ENCODE assay signal across 1 fruit fly cellular context in genomic region chrX:8131693-8132313, dm6.
A peak's percentile ranks its signal among the peaks of the same experiment; 100 is the strongest.
TF ChIP-seq lines count a peak whose summit lies in the region.

TSS of gene CG10958 (plus strand) at chrX:8132285.

TF ChIP-seq in whole organism, embryonic, 481 proteins besides CTCF, POLR2A, EP300 and RAD21 (continued from another document):
- TF ChIP-seq CG31388 (GFP tag; optimal IDR thresholded peaks at IDR 0.05; lab: Kevin White, UChicago) (no peak), insv (GFP tag; optimal IDR thresholded peaks at IDR 0.05; lab: Kevin White, UChicago) (peak in 1 of 2 experiments; percentile 42), Lpt (GFP tag; optimal IDR thresholded peaks at IDR 0.05; lab: Kevin White, UChicago) (no peak), Dad (GFP tag; optimal IDR thresholded peaks at IDR 0.05; lab: Kevin White, UChicago) (peak; percentile 35), CG17612 (GFP tag; IDR thresholded peaks at IDR 0.05; lab: Robert Waterston, UW) (no peak), CG1792 (GFP tag; optimal IDR thresholded peaks at IDR 0.05; lab: Kevin White, UChicago) (no peak), CG12769 (tag; optimal IDR thresholded peaks at IDR 0.05; lab: Kevin White, UChicago) (no peak), Bdp1 (GFP tag; optimal IDR thresholded peaks at IDR 0.05; lab: Kevin White, UChicago) (no peak), CG17328 (GFP tag; IDR thresholded peaks at IDR 0.05; lab: Robert Waterston, UW) (peak; percentile 55; the same call in 1 of the 2 replicates), sob (GFP tag; IDR thresholded peaks at IDR 0.05; lab: Robert Waterston, UW) (peak; percentile 68), ara (GFP tag; IDR thresholded peaks at IDR 0.05; lab: Robert Waterston, UW) (peak; percentile 51), dan (GFP tag; IDR thresholded peaks at IDR 0.05; lab: Robert Waterston, UW) (no peak), shn (GFP tag; optimal IDR thresholded peaks at IDR 0.05; lab: Kevin White, UChicago) (no peak), CG14667 (GFP tag; IDR thresholded peaks at IDR 0.05; lab: Robert Waterston, UW) (peak; percentile 40; the same call in 1 of the 2 replicates), CG11456 (GFP tag; IDR thresholded peaks at IDR 0.05; lab: Robert Waterston, UW) (peak; percentile 52; the same call in 1 of the 3 replicates), CG30020 (tag; optimal IDR thresholded peaks at IDR 0.05; lab: Kevin White, UChicago) (peak; percentile 11), HmgD (GFP tag; optimal IDR thresholded peaks at IDR 0.05; lab: Kevin White, UChicago) (no peak), Oli (tag; optimal IDR thresholded peaks at IDR 0.05; lab: Kevin White, UChicago) (peak; percentile 27), Hmr (GFP tag; optimal IDR thresholded peaks at IDR 0.05; lab: Kevin White, UChicago) (peak; percentile 56), rib (GFP tag; IDR thresholded peaks at IDR 0.05; lab: Robert Waterston, UW) (no peak; the same call in 1 of the 2 replicates), CG10209 (GFP tag; optimal IDR thresholded peaks at IDR 0.05; lab: Kevin White, UChicago) (peak; percentile 41), CG42726 (GFP tag; IDR thresholded peaks at IDR 0.05; lab: Robert Waterston, UW; ENCODE audit: partially characterized antibody) (no peak), Ets97D (GFP tag; optimal IDR thresholded peaks at IDR 0.05; lab: Kevin White, UChicago) (peak; percentile 34), CG6791 (GFP tag; IDR thresholded peaks at IDR 0.05; lab: Robert Waterston, UW; ENCODE audit: partially characterized antibody) (0 out of 3 replicates have a peak, but pooled peaks have one; percentile 31), CG16815 (GFP tag; optimal IDR thresholded peaks at IDR 0.05; lab: Kevin White, UChicago) (peak; percentile 13), seq (GFP tag; IDR thresholded peaks at IDR 0.05; lab: Robert Waterston, UW) (0 out of 2 replicates have a peak, but pooled peaks have one; percentile 31), Blimp-1 (GFP tag; optimal IDR thresholded peaks at IDR 0.05; lab: Kevin White, UChicago) (peak; percentile 57), CG4404 (GFP tag; IDR thresholded peaks at IDR 0.05; lab: Robert Waterston, UW) (no peak), Dll (GFP tag; IDR thresholded peaks at IDR 0.05; lab: Robert Waterston, UW; ENCODE audit: partially characterized antibody) (peak; percentile 55; the same call in 3 of the 4 replicates)
